Worm (Caenorhabditis elegans) whole organism, early embryonic: ENCODE measurements around the gene F53C3.6.

Experiments
- F13C5.2 ChIP-seq: sonication (generic microtip); optimal IDR thresholded peaks from 2 replicates; lab custom pipeline; 2017; ENCODE audit warnings: mild to moderate bottlenecking, missing genetic modification characterization, inconsistent platforms, missing compliant biosample characterization
- aly-1 ChIP-seq: sonication (generic microtip); optimal IDR thresholded peaks from 2 replicates; lab custom pipeline; 2016; ENCODE audit warnings: missing genetic modification characterization, missing compliant biosample characterization
- ama-1 ChIP-seq: fragments of 150-350 bp; optimal IDR thresholded peaks from 2 replicates; lab custom pipeline; 2014
- ceh-13 ChIP-seq: fragments of 200-800 bp; sonication (Bioruptor generic); optimal IDR thresholded peaks from 2 replicates; lab custom pipeline; 2018; ENCODE audit warnings: mild to moderate bottlenecking, missing genetic modification characterization, missing compliant biosample characterization
- flt-1 ChIP-seq: fragments of 200-800 bp; sonication (Bioruptor generic); IDR thresholded peaks from 2 replicates; pipeline ENCODE4 v1.3.6; 2022; ENCODE audit warnings: missing genetic modification characterization, missing compliant biosample characterization
- hmg-4 ChIP-seq: fragments of 200-800 bp; sonication (Bioruptor generic); optimal IDR thresholded peaks from 2 replicates; lab custom pipeline; 2018; ENCODE audit warnings: mild to moderate bottlenecking, missing genetic modification characterization, missing compliant biosample characterization
- hnd-1 ChIP-seq: sonication (generic microtip); optimal IDR thresholded peaks from 2 replicates; lab custom pipeline; 2016; ENCODE audit warnings: missing genetic modification characterization, missing compliant biosample characterization
- sea-1 ChIP-seq: fragments of 200-800 bp; sonication (Bioruptor generic); conservative IDR thresholded peaks from 2 replicates; pipeline ENCODE4 v1.3.6; 2022; ENCODE audit warnings: missing genetic modification characterization, missing compliant biosample characterization

- TF ChIP-seq ama-1 (no peak), ceh-13 (GFP tag; lab: Kevin White, UChicago) (no peak), hnd-1 (tag; lab: Kevin White, UChicago) (no peak), aly-1 (tag; lab: Kevin White, UChicago) (no peak), sea-1 (GFP tag; lab: Robert Waterston, UW) (no peak), flt-1 (GFP tag; lab: Robert Waterston, UW) (no peak), hmg-4 (GFP tag; lab: Kevin White, UChicago) (no peak), F13C5.2 (tag; lab: Kevin White, UChicago) (no peak)
Measured at ce11 chrII:3879945-3880344, 18.0 kb upstream of the F53C3.6 start, which contains the start of gene nhr-166.
